Fruit fly (Drosophila melanogaster) whole organism, embryonic: Measurements from ENCODE around the gene CG16956.

Experiments used
- ATbp ChIP-seq: fragments of 200-800 bp; sonication (Bioruptor generic); optimal IDR thresholded peaks from 2 replicates; lab custom pipeline; 2017; ENCODE audit warnings: missing biosample characterization, mild to moderate bottlenecking, missing genetic modification characterization, missing genetic modification reagents
- BtbVII ChIP-seq: fragments of 200-800 bp; sonication (Bioruptor generic); optimal IDR thresholded peaks from 3 replicates; lab custom pipeline; 2017; ENCODE audit warnings: missing biosample characterization, mild to moderate bottlenecking, missing genetic modification characterization
- CG10267 ChIP-seq: fragments of 200-800 bp; sonication (Bioruptor generic); optimal IDR thresholded peaks from 2 replicates; lab custom pipeline; 2018; ENCODE audit warnings: missing biosample characterization, mild to moderate bottlenecking, missing genetic modification characterization, moderate library complexity
- CG10959 ChIP-seq: fragments of 200-800 bp; sonication (Bioruptor generic); IDR thresholded peaks from 2 replicates; pipeline ENCODE4 v1.3.6; 2022; ENCODE audit warnings: missing biosample characterization, missing genetic modification characterization
- CG11504 ChIP-seq: fragments of 200-800 bp; sonication (Bioruptor generic); optimal IDR thresholded peaks from 3 replicates; lab custom pipeline; 2019; ENCODE audit warnings: missing biosample characterization, mild to moderate bottlenecking, missing genetic modification characterization, moderate library complexity
- CG12071 ChIP-seq: fragments of 200-800 bp; sonication (Bioruptor generic); optimal IDR thresholded peaks from 3 replicates; lab custom pipeline; 2018; ENCODE audit warnings: missing biosample characterization, mild to moderate bottlenecking, missing genetic modification characterization
- CG12659 ChIP-seq: fragments of 200-800 bp; sonication (Bioruptor generic); optimal IDR thresholded peaks from 3 replicates; lab custom pipeline; 2017; ENCODE audit warnings: mild to moderate bottlenecking, missing biosample characterization, missing genetic modification reagents, missing genetic modification characterization
- CG13624 ChIP-seq: fragments of 200-800 bp; sonication (Bioruptor generic); optimal IDR thresholded peaks from 2 replicates; lab custom pipeline; 2016; ENCODE audit warnings: missing biosample characterization, missing genetic modification characterization
- CG14050 ChIP-seq: fragments of 200-800 bp; sonication (Bioruptor generic); IDR thresholded peaks from 3 replicates; pipeline ENCODE4 v1.3.6; 2022; ENCODE audit warnings: missing biosample characterization, missing genetic modification characterization
- CG15011 ChIP-seq: fragments of 200-800 bp; sonication (Bioruptor generic); optimal IDR thresholded peaks from 3 replicates; lab custom pipeline; 2018; ENCODE audit warnings: missing biosample characterization, mild to moderate bottlenecking, missing genetic modification characterization
- CG15269 ChIP-seq: fragments of 200-800 bp; sonication (Bioruptor generic); optimal IDR thresholded peaks from 2 replicates; lab custom pipeline; 2018; ENCODE audit warnings: missing biosample characterization, mild to moderate bottlenecking, missing genetic modification characterization, moderate library complexity
- CG1529 ChIP-seq: fragments of 200-800 bp; sonication (Bioruptor generic); optimal IDR thresholded peaks from 3 replicates; lab custom pipeline; 2018; ENCODE audit warnings: missing biosample characterization, missing genetic modification characterization
- CG15479 ChIP-seq: fragments of 200-800 bp; sonication (Bioruptor generic); optimal IDR thresholded peaks from 3 replicates; lab custom pipeline; 2019; ENCODE audit warnings: missing biosample characterization, mild to moderate bottlenecking, missing genetic modification characterization, moderate library complexity
- CG16815 ChIP-seq: fragments of 200-800 bp; sonication (Bioruptor generic); optimal IDR thresholded peaks from 3 replicates; lab custom pipeline; 2017; ENCODE audit warnings: missing biosample characterization, mild to moderate bottlenecking, missing genetic modification characterization
- CG18011 ChIP-seq: fragments of 200-800 bp; sonication (Bioruptor generic); optimal IDR thresholded peaks from 2 replicates; lab custom pipeline; 2017; ENCODE audit warnings: missing biosample characterization, missing genetic modification characterization, mild to moderate bottlenecking, moderate library complexity, missing genotype
- CG2116 ChIP-seq: fragments of 200-800 bp; sonication (Bioruptor generic); optimal IDR thresholded peaks from 3 replicates; lab custom pipeline; 2018; ENCODE audit warnings: missing biosample characterization, mild to moderate bottlenecking, missing genetic modification characterization
- CG2712 ChIP-seq: fragments of 200-800 bp; optimal IDR thresholded peaks from 3 replicates; lab custom pipeline; 2019; ENCODE audit warnings: missing biosample characterization, mild to moderate bottlenecking, missing genetic modification characterization, moderate library complexity
- CG31224 ChIP-seq: fragments of 200-800 bp; sonication (Bioruptor generic); IDR thresholded peaks from 2 replicates; pipeline ENCODE4 v1.3.6; 2022; ENCODE audit warnings: missing biosample characterization, missing genetic modification characterization
- CG34224 ChIP-seq: fragments of 200-800 bp; sonication (Bioruptor generic); IDR thresholded peaks from 3 replicates; pipeline ENCODE4 v1.3.6; 2022; ENCODE audit warnings: missing biosample characterization, missing genetic modification characterization; ENCODE audit not compliant: partially characterized antibody
- CG43689 ChIP-seq: fragments of 200-800 bp; sonication (Bioruptor generic); IDR thresholded peaks from 2 replicates; pipeline ENCODE4 v1.3.6; 2022; ENCODE audit warnings: missing biosample characterization, missing genetic modification characterization
- CG4617 ChIP-seq: fragments of 200-800 bp; sonication (Bioruptor generic); optimal IDR thresholded peaks from 3 replicates; lab custom pipeline; 2016; ENCODE audit warnings: missing biosample characterization, missing genetic modification characterization, borderline replicate concordance
- CG7745 ChIP-seq: fragments of 200-800 bp; sonication (Bioruptor generic); optimal IDR thresholded peaks from 2 replicates; lab custom pipeline; 2018; ENCODE audit warnings: missing biosample characterization, mild to moderate bottlenecking, missing genetic modification characterization, moderate library complexity
- CG7987 ChIP-seq: fragments of 200-800 bp; sonication (Bioruptor generic); optimal IDR thresholded peaks from 2 replicates; lab custom pipeline; 2018; ENCODE audit warnings: missing biosample characterization, mild to moderate bottlenecking, missing genetic modification characterization, moderate library complexity
- CG8089 ChIP-seq: fragments of 200-800 bp; sonication (Bioruptor generic); optimal IDR thresholded peaks from 3 replicates; lab custom pipeline; 2016; ENCODE audit warnings: missing biosample characterization, missing genetic modification characterization
- CG8478 ChIP-seq: fragments of >200 bp; optimal IDR thresholded peaks from 2 replicates; lab custom pipeline; 2018
- CG9817 ChIP-seq: fragments of 200-800 bp; sonication (Bioruptor generic); optimal IDR thresholded peaks from 2 replicates; lab custom pipeline; 2018; ENCODE audit warnings: missing biosample characterization, mild to moderate bottlenecking, missing genetic modification characterization, moderate library complexity
- D19B ChIP-seq: fragments of 200-800 bp; sonication (Bioruptor generic); optimal IDR thresholded peaks from 2 replicates; lab custom pipeline; 2017; ENCODE audit warnings: missing biosample characterization, mild to moderate bottlenecking, missing genetic modification characterization
- Eip74EF ChIP-seq, 2 experiments: fragments of 200-800 bp in 1 of 2; fragments of >200 bp in 1 of 2; sonication (Bioruptor generic) in 1 of 2; optimal IDR thresholded peaks; 2 replicates each; lab custom pipeline; 2017 to 2019; ENCODE audit warnings: missing biosample characterization in 2 of 2, missing genetic modification characterization in 2 of 2, mild to moderate bottlenecking in 1 of 2, moderate library complexity in 1 of 2
- Hand ChIP-seq: fragments of 200-800 bp; sonication (Bioruptor generic); optimal IDR thresholded peaks from 2 replicates; lab custom pipeline; 2017; ENCODE audit warnings: mild to moderate bottlenecking, missing biosample characterization, missing genetic modification reagents, missing genetic modification characterization
- Jarid2 ChIP-seq: fragments of 200-800 bp; sonication (Bioruptor generic); optimal IDR thresholded peaks from 3 replicates; lab custom pipeline; 2017; ENCODE audit warnings: mild to moderate bottlenecking, missing biosample characterization, missing genetic modification reagents, missing genetic modification characterization
- Mrtf ChIP-seq: fragments of 200-800 bp; sonication (Bioruptor generic); IDR thresholded peaks from 3 replicates; pipeline ENCODE4 v1.3.6; 2022; ENCODE audit warnings: missing biosample characterization, missing genetic modification characterization
- Pdp1 ChIP-seq, 2 experiments: fragments of 200-800 bp; sonication (Bioruptor generic); optimal IDR thresholded peaks; 3 replicates each; lab custom pipeline; 2016; ENCODE audit warnings: missing biosample characterization in 2 of 2, missing genetic modification characterization in 2 of 2, mild to moderate bottlenecking in 1 of 2, moderate library complexity in 1 of 2
- Rfx ChIP-seq: fragments of 200-800 bp; sonication (Bioruptor generic); IDR thresholded peaks from 2 replicates; pipeline ENCODE4 v1.3.6; 2022; ENCODE audit warnings: missing biosample characterization, missing genetic modification characterization
- Ssrp ChIP-seq: fragments of 200-800 bp; sonication (Bioruptor generic); optimal IDR thresholded peaks from 2 replicates; lab custom pipeline; 2018; ENCODE audit warnings: missing biosample characterization, mild to moderate bottlenecking, missing genetic modification characterization, moderate library complexity
- bowl ChIP-seq: fragments of 200-800 bp; sonication (Bioruptor generic); IDR thresholded peaks from 2 replicates; pipeline ENCODE4 v1.3.6; 2022; ENCODE audit warnings: missing biosample characterization, missing genetic modification characterization
- chn ChIP-seq: fragments of 200-800 bp; sonication (Bioruptor generic); optimal IDR thresholded peaks from 2 replicates; lab custom pipeline; 2016; ENCODE audit warnings: missing biosample characterization, missing genetic modification characterization
- emc ChIP-seq: fragments of 200-800 bp; sonication (Bioruptor generic); optimal IDR thresholded peaks from 2 replicates; lab custom pipeline; 2016; ENCODE audit warnings: missing biosample characterization, missing genetic modification characterization
- exex ChIP-seq: fragments of 200-800 bp; sonication (Bioruptor generic); optimal IDR thresholded peaks from 4 replicates; lab custom pipeline; 2018; ENCODE audit warnings: missing biosample characterization, mild to moderate bottlenecking, missing genetic modification characterization, moderate library complexity
- h ChIP-seq: fragments of >200 bp; optimal IDR thresholded peaks from 2 replicates; lab custom pipeline; 2017
- her ChIP-seq: fragments of 200-800 bp; sonication (Bioruptor generic); optimal IDR thresholded peaks from 2 replicates; lab custom pipeline; 2016; ENCODE audit warnings: missing biosample characterization, missing genetic modification characterization
- lov ChIP-seq, 2 experiments: fragments of 200-800 bp in 1 of 2; fragments of >200 bp in 1 of 2; sonication (Bioruptor generic) in 1 of 2; IDR thresholded peaks in 1 of 2; optimal IDR thresholded peaks in 1 of 2; 2 replicates in 1 of 2; 3 replicates in 1 of 2; pipeline versions ENCODE4 v1.3.6 to Lab custom; 2017 to 2022; ENCODE audit warnings: missing biosample characterization in 1 of 2, missing genetic modification characterization in 1 of 2
- otp ChIP-seq: fragments of 200-800 bp; sonication (Bioruptor generic); IDR thresholded peaks from 3 replicates; pipeline ENCODE4, ENCODE4 v1.3.6; 2022; ENCODE audit warnings: missing biosample characterization, missing genetic modification characterization
- pfk ChIP-seq: fragments of 200-800 bp; sonication (Bioruptor generic); optimal IDR thresholded peaks from 2 replicates; lab custom pipeline; 2018; ENCODE audit warnings: missing biosample characterization, mild to moderate bottlenecking, missing genetic modification characterization, moderate library complexity
- phol ChIP-seq: fragments of 200-800 bp; sonication (Bioruptor generic); optimal IDR thresholded peaks from 3 replicates; lab custom pipeline; 2018; ENCODE audit warnings: missing biosample characterization, mild to moderate bottlenecking, missing genetic modification characterization, moderate library complexity
- so ChIP-seq: fragments of 200-800 bp; sonication (Bioruptor generic); IDR thresholded peaks from 3 replicates; pipeline ENCODE4 v1.3.6; 2022; ENCODE audit warnings: missing biosample characterization, missing genetic modification characterization
- tap ChIP-seq: fragments of 200-800 bp; optimal IDR thresholded peaks from 3 replicates; lab custom pipeline; 2019; ENCODE audit warnings: missing biosample characterization, mild to moderate bottlenecking, missing genetic modification characterization, moderate library complexity

Gene CG16956

dm6 chr2L:13414525-13415481 is at the start of gene CG16956, which contains the start of the genes CG42784 and CG43850 (continued):
- no peak for TF ChIP-seq CG15479 (GFP tag; lab: Kevin White, UChicago)
- peak; percentile 81 for TF ChIP-seq BtbVII (GFP tag; lab: Kevin White, UChicago)
- peak; percentile 48 for TF ChIP-seq exex
- TF ChIP-seq Jarid2 (GFP tag; lab: Kevin White, UChicago), result peak; percentile 17
- TF ChIP-seq CG7987 (GFP tag; lab: Kevin White, UChicago), result peak; percentile 86
- 0 out of 3 replicates have a peak, but pooled peaks have one; percentile 60 for TF ChIP-seq so (GFP tag; lab: Robert Waterston, UW)
- peak; percentile 42; the same call in 1 of the 2 replicates for TF ChIP-seq bowl (GFP tag; lab: Robert Waterston, UW)
- TF ChIP-seq her (GFP tag; lab: Kevin White, UChicago), result peak; percentile 42
- TF ChIP-seq CG10959 (GFP tag; lab: Robert Waterston, UW), result no peak
- TF ChIP-seq Mrtf (GFP tag; lab: Robert Waterston, UW), result no peak
- TF ChIP-seq D19B (GFP tag; lab: Kevin White, UChicago), result peak; percentile 32
- TF ChIP-seq CG12071 (GFP tag; lab: Kevin White, UChicago), result peak; percentile 89
- TF ChIP-seq CG8478, result no peak
- TF ChIP-seq CG2712 (tag; lab: Kevin White, UChicago), result no peak
- peak; percentile 66 for TF ChIP-seq CG15269 (tag; lab: Kevin White, UChicago)
- no peak for TF ChIP-seq CG16815 (GFP tag; lab: Kevin White, UChicago)
- peak; percentile 57 for TF ChIP-seq CG11504
- TF ChIP-seq h (lab: Kevin White, UChicago), result no peak
- TF ChIP-seq Eip74EF (GFP tag; optimal IDR thresholded peaks at IDR 0.05; lab: Kevin White, UChicago), result no peak
- peak; percentile 13 for TF ChIP-seq CG10267 (tag; lab: Kevin White, UChicago)
- TF ChIP-seq CG15011 (GFP tag; lab: Kevin White, UChicago), result peak; percentile 68
- TF ChIP-seq CG4617 (GFP tag; lab: Kevin White, UChicago), result no peak
- no peak for TF ChIP-seq Ssrp (tag; lab: Kevin White, UChicago)
- peak; percentile 50 for TF ChIP-seq CG13624 (GFP tag; lab: Kevin White, UChicago)
- 0 out of 3 replicates have a peak, but pooled peaks have one; percentile 29 for TF ChIP-seq CG34224 (GFP tag; lab: Robert Waterston, UW)
- TF ChIP-seq lov (optimal IDR thresholded peaks at IDR 0.05; lab: Kevin White, UChicago), result no peak
- TF ChIP-seq lov (GFP tag; IDR thresholded peaks at IDR 0.05; lab: Robert Waterston, UW), result peak; percentile 53; the same call in 1 of the 3 replicates
- TF ChIP-seq Rfx (GFP tag; lab: Robert Waterston, UW), result peak; percentile 69
- TF ChIP-seq CG43689 (GFP tag; lab: Robert Waterston, UW), result peak; percentile 46; the same call in 1 of the 2 replicates
- peak; percentile 63 for TF ChIP-seq CG12659 (GFP tag; lab: Kevin White, UChicago)
- TF ChIP-seq Hand (GFP tag; lab: Kevin White, UChicago), result peak; percentile 88
- no peak for TF ChIP-seq chn (GFP tag; lab: Kevin White, UChicago)
- TF ChIP-seq CG8089 (GFP tag; lab: Kevin White, UChicago), result peak; percentile 13
- TF ChIP-seq CG2116 (GFP tag; lab: Kevin White, UChicago), result peak; percentile 40
- no peak for TF ChIP-seq CG7745 (tag; lab: Kevin White, UChicago)
- peak; percentile 66 for TF ChIP-seq ATbp
- peak; percentile 44 for TF ChIP-seq CG9817 (tag; lab: Kevin White, UChicago)
- TF ChIP-seq otp (GFP tag; lab: Robert Waterston, UW), result no peak
- peak; percentile 12 for TF ChIP-seq CG1529
- no peak for TF ChIP-seq Pdp1 (GFP tag; optimal IDR thresholded peaks at IDR 0.05; lab: Kevin White, UChicago)
- no peak for TF ChIP-seq emc
- TF ChIP-seq phol (tag; lab: Kevin White, UChicago), result no peak
- 0 out of 3 replicates have a peak, but pooled peaks have one; percentile 31 for TF ChIP-seq CG14050
- peak; percentile 58 for TF ChIP-seq pfk (GFP tag; lab: Kevin White, UChicago)
- TF ChIP-seq CG18011 (GFP tag; lab: Kevin White, UChicago), result peak; percentile 13
- peak; percentile 30 for TF ChIP-seq tap (tag; lab: Kevin White, UChicago)
- peak; percentile 25; the same call in 1 of the 2 replicates for TF ChIP-seq CG31224 (GFP tag; lab: Robert Waterston, UW)
